Worm (Caenorhabditis elegans) whole organism, L4 larva: Measurements from ENCODE around the gene rab-7.

Source experiments
- ctbp-1 ChIP-seq: fragments of 200-800 bp; sonication (Bioruptor generic); IDR thresholded peaks from 2 replicates; pipeline ENCODE4 v1.3.6; 2022; ENCODE audit warnings: missing genetic modification reagents, missing genetic modification characterization, missing compliant biosample characterization
- dpl-1 ChIP-seq: fragments of 150-350 bp; optimal IDR thresholded peaks from 2 replicates; lab custom pipeline; 2014; ENCODE audit warnings: missing biosample characterization, missing genetic modification reagents, missing genetic modification characterization
- dve-1 ChIP-seq: sonication (generic microtip); optimal IDR thresholded peaks from 2 replicates; lab custom pipeline; 2017; ENCODE audit warnings: antibody characterized with exemption, mild to moderate bottlenecking, missing genetic modification characterization, missing compliant biosample characterization; ENCODE audit not compliant: insufficient read depth
- gei-8 ChIP-seq: fragments of 200-800 bp; sonication (Bioruptor generic); optimal IDR thresholded peaks from 2 replicates; lab custom pipeline; 2018; ENCODE audit warnings: mild to moderate bottlenecking, missing genetic modification characterization, missing compliant biosample characterization
- lsy-2 ChIP-seq, 2 experiments: fragments of 150-350 bp in 1 of 2; sonication (generic microtip) in 1 of 2; optimal IDR thresholded peaks; 2 replicates each; lab custom pipeline; 2014 to 2017; ENCODE audit warnings: missing biosample characterization in 2 of 2, missing genetic modification characterization in 2 of 2
- nhr-111 ChIP-seq: fragments of 200-800 bp; sonication (Bioruptor generic); optimal IDR thresholded peaks from 2 replicates; lab custom pipeline; 2018; ENCODE audit warnings: mild to moderate bottlenecking, missing genetic modification characterization, missing compliant biosample characterization
- nhr-42 ChIP-seq: fragments of 200-800 bp; sonication (Bioruptor generic); IDR thresholded peaks from 2 replicates; pipeline ENCODE4 v1.3.6; 2022; ENCODE audit warnings: missing genetic modification characterization, missing compliant biosample characterization
- snpc-1.2 ChIP-seq: fragments of 200-800 bp; sonication (Bioruptor generic); IDR thresholded peaks from 2 replicates; pipeline ENCODE4 v1.3.6; 2022; ENCODE audit warnings: missing genetic modification reagents, missing genetic modification characterization, missing compliant biosample characterization
- snpc-4 ChIP-seq: fragments of 150-350 bp; optimal IDR thresholded peaks from 2 replicates; lab custom pipeline; 2014; ENCODE audit warnings: missing biosample characterization, missing genetic modification characterization
- zag-1 ChIP-seq: fragments of 150-350 bp; optimal IDR thresholded peaks from 2 replicates; lab custom pipeline; 2014; ENCODE audit warnings: missing biosample characterization, missing genetic modification characterization

DNA sequence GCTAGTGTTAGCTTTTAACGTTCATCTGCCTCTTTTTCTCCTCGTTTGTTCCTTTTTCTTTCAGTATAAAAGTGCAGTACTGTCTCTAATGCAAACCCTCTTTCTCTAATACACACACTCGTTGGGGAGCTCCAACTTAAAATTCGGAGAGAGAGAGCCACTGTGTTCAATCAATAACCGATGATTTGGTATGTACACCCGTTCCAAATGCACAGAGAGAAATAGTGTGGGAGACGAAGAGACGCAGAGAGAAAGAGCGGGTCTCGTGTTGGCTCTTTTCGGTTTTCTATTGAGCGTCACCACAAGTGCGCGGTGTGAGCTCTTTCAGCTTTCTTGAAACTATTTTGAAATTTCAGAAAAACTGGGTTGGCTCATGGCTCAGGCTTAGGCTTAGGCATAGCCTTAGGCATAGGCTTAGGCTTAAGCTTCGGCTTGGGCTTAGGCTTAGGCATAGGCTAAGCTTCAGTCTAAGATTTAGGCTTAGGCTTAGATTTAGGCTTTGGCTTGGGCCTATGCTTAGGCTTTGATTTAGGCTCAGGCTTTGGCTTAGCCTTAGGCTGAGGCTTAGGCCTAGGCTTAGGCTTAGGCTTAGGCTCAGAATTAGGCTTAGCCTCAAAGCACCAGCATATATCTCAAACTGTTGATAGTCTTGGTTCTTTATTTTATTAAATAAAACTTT, 43.0 kb downstream of the rab-7 start:
- TF ChIP-seq snpc-4 (tag; lab: Kevin White, UChicago) (no peak), dpl-1 (GFP tag; lab: Kevin White, UChicago) (no peak), dve-1 (tag; lab: Kevin White, UChicago) (no peak), nhr-42 (no peak), ctbp-1 (GFP tag; lab: Robert Waterston, UW) (no peak), zag-1 (tag; lab: Kevin White, UChicago) (no peak), nhr-111 (GFP tag; lab: Kevin White, UChicago) (no peak), lsy-2 (tag; optimal IDR thresholded peaks at IDR 0.05; lab: Kevin White, UChicago) (no peak), gei-8 (GFP tag; lab: Kevin White, UChicago) (no peak), snpc-1.2 (GFP tag; lab: Robert Waterston, UW) (no peak)
